Worm (Caenorhabditis elegans) whole organism, late embryonic: ENCODE data around the gene F55A11.11.

Experiments
- C08G9.2 ChIP-seq: sonication (generic microtip); optimal IDR thresholded peaks from 2 replicates; lab custom pipeline; 2016; ENCODE audit warnings: mild to moderate bottlenecking, missing genetic modification characterization, moderate library complexity, missing compliant biosample characterization
- K09A11.1 ChIP-seq: sonication (generic microtip); optimal IDR thresholded peaks from 2 replicates; lab custom pipeline; 2017; ENCODE audit warnings: antibody characterized with exemption, mild to moderate bottlenecking, missing genetic modification characterization, missing compliant biosample characterization; ENCODE audit not compliant: insufficient read depth
- T23F11.4 ChIP-seq: fragments of 200-800 bp; sonication (Bioruptor generic); optimal IDR thresholded peaks from 2 replicates; lab custom pipeline; 2018; ENCODE audit warnings: mild to moderate bottlenecking, missing genetic modification characterization, missing compliant biosample characterization
- Y22D7AL.16 ChIP-seq: sonication (generic microtip); optimal IDR thresholded peaks from 2 replicates; lab custom pipeline; 2016; ENCODE audit warnings: missing genetic modification characterization, missing compliant biosample characterization
- ahr-1 ChIP-seq: sonication (generic microtip); optimal IDR thresholded peaks from 2 replicates; lab custom pipeline; 2016; ENCODE audit warnings: missing genetic modification characterization, missing compliant biosample characterization
- ama-1 ChIP-seq: fragments of 150-350 bp; optimal IDR thresholded peaks from 2 replicates; lab custom pipeline; 2014
- ceh-18 ChIP-seq: sonication (generic microtip); optimal IDR thresholded peaks from 2 replicates; lab custom pipeline; 2016; ENCODE audit warnings: missing genetic modification characterization, missing compliant biosample characterization
- ceh-30 ChIP-seq: fragments of 150-350 bp; optimal IDR thresholded peaks from 2 replicates; lab custom pipeline; 2014; ENCODE audit warnings: missing biosample characterization, missing genetic modification characterization
- ceh-31 ChIP-seq: sonication (generic microtip); optimal IDR thresholded peaks from 2 replicates; lab custom pipeline; 2016; ENCODE audit warnings: missing genetic modification characterization, missing compliant biosample characterization
- ceh-34 ChIP-seq: sonication (generic microtip); optimal IDR thresholded peaks from 2 replicates; lab custom pipeline; 2016; ENCODE audit warnings: mild to moderate bottlenecking, missing genetic modification characterization, missing compliant biosample characterization
- ceh-45 ChIP-seq: fragments of 200-800 bp; sonication (Bioruptor generic); IDR thresholded peaks from 2 replicates; pipeline ENCODE4 v1.3.6; 2022; ENCODE audit warnings: missing genetic modification reagents, missing genetic modification characterization, missing compliant biosample characterization
- ceh-48 ChIP-seq: sonication (generic microtip); optimal IDR thresholded peaks from 2 replicates; lab custom pipeline; 2016; ENCODE audit warnings: missing genetic modification characterization, inconsistent platforms, missing compliant biosample characterization
- che-1 ChIP-seq: sonication (generic microtip); optimal IDR thresholded peaks from 2 replicates; lab custom pipeline; 2016; ENCODE audit warnings: mild to moderate bottlenecking, missing genetic modification characterization, missing compliant biosample characterization
- dve-1 ChIP-seq: sonication (generic microtip); optimal IDR thresholded peaks from 2 replicates; lab custom pipeline; 2017; ENCODE audit warnings: antibody characterized with exemption, mild to moderate bottlenecking, missing genetic modification characterization, missing compliant biosample characterization
- elt-2 ChIP-seq: sonication (generic microtip); optimal IDR thresholded peaks from 2 replicates; lab custom pipeline; 2016; ENCODE audit warnings: missing genetic modification reagents, missing genetic modification characterization, missing compliant biosample characterization
- hlh-30 ChIP-seq: sonication (generic microtip); optimal IDR thresholded peaks from 2 replicates; lab custom pipeline; 2017; ENCODE audit warnings: antibody characterized with exemption, missing genetic modification characterization, missing compliant biosample characterization; ENCODE audit not compliant: insufficient read depth
- hlh-8 ChIP-seq: sonication (generic microtip); optimal IDR thresholded peaks from 2 replicates; lab custom pipeline; 2016; ENCODE audit warnings: missing genotype, missing genetic modification characterization, missing compliant biosample characterization
- lin-11 ChIP-seq: fragments of 200-800 bp; sonication (Bioruptor generic); optimal IDR thresholded peaks from 2 replicates; lab custom pipeline; 2018; ENCODE audit warnings: mild to moderate bottlenecking, missing genetic modification characterization, missing compliant biosample characterization
- madf-2 ChIP-seq: sonication (generic microtip); optimal IDR thresholded peaks from 2 replicates; lab custom pipeline; 2017; ENCODE audit warnings: missing genetic modification characterization, missing compliant biosample characterization
- nfya-1 ChIP-seq: sonication (generic microtip); optimal IDR thresholded peaks from 2 replicates; lab custom pipeline; 2017; ENCODE audit warnings: missing genetic modification characterization, mild to moderate bottlenecking, missing compliant biosample characterization, antibody characterized with exemption, moderate library complexity
- nhr-11 ChIP-seq: fragments of 150-350 bp; optimal IDR thresholded peaks from 2 replicates; lab custom pipeline; 2014; ENCODE audit warnings: missing biosample characterization, missing genetic modification characterization
- nhr-232 ChIP-seq: sonication (generic microtip); optimal IDR thresholded peaks from 2 replicates; lab custom pipeline; 2016; ENCODE audit warnings: missing genetic modification characterization, missing compliant biosample characterization
- odd-2 ChIP-seq: sonication (generic microtip); optimal IDR thresholded peaks from 2 replicates; lab custom pipeline; 2017; ENCODE audit warnings: antibody characterized with exemption, mild to moderate bottlenecking, missing genetic modification characterization, missing compliant biosample characterization
- pag-3 ChIP-seq: sonication (generic microtip); optimal IDR thresholded peaks from 2 replicates; lab custom pipeline; 2016; ENCODE audit warnings: missing compliant biosample characterization, missing genetic modification characterization, borderline replicate concordance
- pat-9 ChIP-seq: fragments of 200-800 bp; sonication (Bioruptor generic); optimal IDR thresholded peaks from 2 replicates; lab custom pipeline; 2018; ENCODE audit warnings: mild to moderate bottlenecking, missing genetic modification characterization, moderate library complexity, missing compliant biosample characterization
- pax-1 ChIP-seq: fragments of 150-350 bp; optimal IDR thresholded peaks from 2 replicates; lab custom pipeline; 2014; ENCODE audit warnings: missing biosample characterization, missing genetic modification characterization
- sdc-2 ChIP-seq: sonication (generic microtip); optimal IDR thresholded peaks from 2 replicates; lab custom pipeline; 2016; ENCODE audit warnings: missing genotype, missing genetic modification characterization, missing compliant biosample characterization
- syd-9 ChIP-seq: sonication (generic microtip); optimal IDR thresholded peaks from 2 replicates; lab custom pipeline; 2016; ENCODE audit warnings: mild to moderate bottlenecking, missing genetic modification characterization, moderate library complexity, missing compliant biosample characterization
- unc-3 ChIP-seq, 2 experiments: fragments of 200-800 bp in 1 of 2; sonication (Bioruptor generic) in 1 of 2; sonication (generic microtip) in 1 of 2; conservative IDR thresholded peaks in 1 of 2; optimal IDR thresholded peaks in 1 of 2; 2 replicates each; pipeline versions ENCODE4 v1.3.6 to Lab custom; 2016 to 2022; ENCODE audit warnings: missing compliant biosample characterization in 2 of 2, missing genetic modification characterization in 2 of 2, missing genetic modification reagents in 1 of 2
- unc-42 ChIP-seq: sonication (generic microtip); optimal IDR thresholded peaks from 2 replicates; lab custom pipeline; 2016; ENCODE audit warnings: missing genotype, missing genetic modification characterization, missing compliant biosample characterization
- unc-55 ChIP-seq: sonication (generic microtip); optimal IDR thresholded peaks from 2 replicates; lab custom pipeline; 2017; ENCODE audit warnings: missing biosample characterization, missing genetic modification reagents, missing genetic modification characterization
- unc-86 ChIP-seq: sonication (generic microtip); optimal IDR thresholded peaks from 2 replicates; lab custom pipeline; 2016; ENCODE audit warnings: missing genetic modification characterization, missing compliant biosample characterization
- zip-5 ChIP-seq: sonication (generic microtip); optimal IDR thresholded peaks from 2 replicates; lab custom pipeline; 2016; ENCODE audit warnings: missing genetic modification characterization, missing compliant biosample characterization

The F55A11.11 gene

ce11 chrV:11820551-11820950, 37.6 kb downstream of the F55A11.11 start:
- TF ChIP-seq unc-86 (no peak), unc-3 (GFP tag; conservative IDR thresholded peaks at IDR 0.05; lab: Robert Waterston, UW) (no peak), unc-3 (tag; optimal IDR thresholded peaks at IDR 0.05; lab: Kevin White, UChicago) (no peak), syd-9 (no peak), elt-2 (tag; lab: Kevin White, UChicago) (peak; percentile 34)
- TF ChIP-seq, all 69 proteins: peak for 1

DNA sequence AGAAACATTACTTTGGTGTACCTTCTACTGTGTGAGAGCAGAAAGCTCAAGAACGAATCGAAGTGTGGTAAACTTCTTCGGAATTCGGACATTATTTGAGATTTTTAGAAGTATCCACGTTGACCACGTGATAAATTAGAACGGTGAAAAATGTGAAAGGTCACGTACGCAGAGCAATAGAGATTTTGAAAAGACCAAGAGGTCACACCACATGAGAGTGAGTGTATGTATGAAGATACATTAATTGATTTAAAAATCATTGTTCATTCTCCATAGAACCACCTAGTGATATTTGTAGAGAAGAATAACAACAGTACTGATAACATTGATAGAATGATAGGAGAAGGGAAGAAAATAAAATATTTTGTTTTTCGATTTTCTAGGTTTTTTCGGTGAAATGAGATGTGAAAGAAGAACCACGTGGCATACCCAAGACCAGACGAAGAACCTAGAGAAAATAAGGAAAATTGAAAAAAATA, 39.6 kb downstream of the F55A11.11 start, which contains the start of gene pyc-1:
TSS of gene pyc-1 (minus strand) at position 69 of the 479 bp plus-strand sequence.
- TF ChIP-seq unc-42 (tag; lab: Kevin White, UChicago): no peak
- no peak for TF ChIP-seq K09A11.1 (tag; lab: Kevin White, UChicago)

ce11 chrV:11823125-11823833, 40.3 kb downstream of the F55A11.11 start:
- peak; percentile 39 for TF ChIP-seq elt-2 (tag; lab: Kevin White, UChicago)
- peak; percentile 36 for TF ChIP-seq nfya-1 (tag; lab: Kevin White, UChicago)

DNA sequence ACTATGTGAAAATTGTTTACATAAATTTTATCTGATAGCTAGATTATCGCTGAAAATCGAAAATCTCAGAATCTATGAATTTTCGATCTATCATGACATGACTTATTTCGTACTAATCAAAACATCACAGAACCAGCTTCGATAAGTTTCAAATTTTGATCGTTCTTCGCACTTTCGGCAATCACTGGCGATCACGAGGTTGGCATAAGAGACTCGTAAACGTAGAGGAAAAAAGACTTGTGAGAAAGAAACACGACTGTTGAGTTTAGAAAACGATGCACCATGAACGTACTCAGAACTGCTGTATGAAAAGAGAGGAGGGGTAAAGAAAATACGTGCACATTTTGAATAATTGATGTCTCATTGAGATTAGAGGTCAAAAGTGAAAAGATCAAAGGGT, 41.0 kb downstream of the F55A11.11 start:
- TF ChIP-seq ceh-30 (tag; lab: Kevin White, UChicago) (no peak), unc-55 (GFP tag; lab: Kevin White, UChicago) (peak; percentile 33), ceh-18 (tag; lab: Kevin White, UChicago) (peak; percentile 54), hlh-30 (tag; lab: Kevin White, UChicago) (peak; percentile 11)

DNA sequence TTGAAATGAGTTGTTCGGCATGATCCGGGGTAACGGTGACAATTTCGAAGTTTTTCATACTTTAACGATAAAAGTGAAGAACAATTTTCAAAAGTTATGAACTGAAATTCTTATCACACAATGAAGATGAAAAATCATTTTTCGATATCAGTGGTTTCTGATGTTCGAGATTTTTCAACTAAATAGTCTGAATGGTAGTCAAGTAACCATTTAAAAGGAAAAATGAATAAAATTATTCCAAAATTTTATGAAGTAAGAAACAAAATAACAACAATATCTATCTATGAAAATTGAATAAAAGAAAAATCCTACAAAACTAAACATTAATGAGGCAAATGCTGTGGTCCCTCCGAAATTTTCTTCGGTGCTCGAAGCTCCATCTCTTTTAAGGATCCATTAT, 42.7 kb downstream of the F55A11.11 start, which contains the start of gene D2023.4:
TSS of gene D2023.4 (minus strand) at position 101 of the 400 bp plus-strand sequence.
- TF ChIP-seq hlh-8 (tag; lab: Kevin White, UChicago) (no peak), C08G9.2 (no peak), unc-55 (GFP tag; lab: Kevin White, UChicago) (no peak), pat-9 (tag; lab: Kevin White, UChicago) (no peak), odd-2 (no peak), ceh-48 (tag; lab: Kevin White, UChicago) (no peak), unc-86 (no peak), ahr-1 (tag; lab: Kevin White, UChicago) (no peak), madf-2 (no peak), ceh-45 (GFP tag; lab: Robert Waterston, UW) (no peak), lin-11 (tag; lab: Kevin White, UChicago) (no peak), sdc-2 (tag; lab: Kevin White, UChicago) (no peak), pag-3 (tag; lab: Kevin White, UChicago) (no peak), Y22D7AL.16 (tag; lab: Kevin White, UChicago) (no peak), ceh-31 (tag; lab: Kevin White, UChicago) (no peak), pax-1 (tag; lab: Kevin White, UChicago) (no peak), nhr-11 (no peak), nhr-232 (tag; lab: Kevin White, UChicago) (no peak), zip-5 (no peak)

- TF ChIP-seq ceh-48 (tag; lab: Kevin White, UChicago): no peak
- TF ChIP-seq T23F11.4 (GFP tag; lab: Kevin White, UChicago): no peak
- TF ChIP-seq ama-1 (lab: Kevin White, UChicago): no peak
- TF ChIP-seq ceh-34: no peak
- no peak for TF ChIP-seq elt-2 (tag; lab: Kevin White, UChicago)
- no peak for TF ChIP-seq dve-1 (tag; lab: Kevin White, UChicago)
- TF ChIP-seq che-1 (tag; lab: Kevin White, UChicago): no peak
- TF ChIP-seq ahr-1 (tag; lab: Kevin White, UChicago): no peak
Observed at ce11 chrV:11826967-11827366, 44.0 kb downstream of the F55A11.11 start, which contains the start of the genes mpst-1 and D2023.6. Gene mpst-1 (minus strand): TSS chrV:11827067. Gene D2023.6 (plus strand): TSS chrV:11827354.
